Worm (Caenorhabditis elegans) whole organism, young adult: ENCODE data around the gene aars-1.

Experiments used
- B0019.2 ChIP-seq: fragments of 200-800 bp; sonication (Bioruptor generic); conservative IDR thresholded peaks from 2 replicates; pipeline ENCODE4 v1.3.6; 2022; ENCODE audit warnings: missing genetic modification reagents, missing genetic modification characterization, missing compliant biosample characterization
- C06A6.2 ChIP-seq: fragments of 200-800 bp; sonication (Bioruptor generic); conservative IDR thresholded peaks from 2 replicates; pipeline ENCODE4 v1.3.6; 2022; ENCODE audit warnings: missing genetic modification characterization, missing compliant biosample characterization
- F22D6.2 ChIP-seq: sonication (generic microtip); optimal IDR thresholded peaks from 2 replicates; lab custom pipeline; 2016; ENCODE audit warnings: mild to moderate bottlenecking, missing genetic modification characterization, missing compliant biosample characterization
- F39B2.1 ChIP-seq: fragments of 200-800 bp; sonication (Bioruptor generic); IDR thresholded peaks from 2 replicates; pipeline ENCODE4 v1.3.6; 2022; ENCODE audit warnings: missing genetic modification reagents, missing genetic modification characterization, missing compliant biosample characterization
- F49E8.2 ChIP-seq: sonication (generic microtip); optimal IDR thresholded peaks from 3 replicates; lab custom pipeline; 2017; ENCODE audit warnings: missing genetic modification characterization, mild to moderate bottlenecking, missing compliant biosample characterization, antibody characterized with exemption, moderate library complexity; ENCODE audit not compliant: insufficient read depth
- T07F8.4 ChIP-seq: sonication (generic microtip); optimal IDR thresholded peaks from 2 replicates; lab custom pipeline; 2016; ENCODE audit warnings: mild to moderate bottlenecking, missing genetic modification characterization, moderate library complexity, missing compliant biosample characterization
- ZK185.1 ChIP-seq: sonication (generic microtip); optimal IDR thresholded peaks from 2 replicates; lab custom pipeline; 2016; ENCODE audit warnings: mild to moderate bottlenecking, missing genetic modification characterization, missing compliant biosample characterization; ENCODE audit not compliant: poor library complexity, severe bottlenecking
- akir-1 ChIP-seq: fragments of 200-800 bp; sonication (Bioruptor generic); optimal IDR thresholded peaks from 2 replicates; lab custom pipeline; 2018; ENCODE audit warnings: mild to moderate bottlenecking, missing genetic modification characterization, moderate library complexity, missing compliant biosample characterization
- aptf-2 ChIP-seq: fragments of 200-800 bp; sonication (Bioruptor generic); conservative IDR thresholded peaks from 2 replicates; pipeline ENCODE4 v1.3.6; 2022; ENCODE audit warnings: missing genetic modification reagents, missing genetic modification characterization, missing compliant biosample characterization
- aptf-3 ChIP-seq: fragments of 200-800 bp; sonication (Bioruptor generic); IDR thresholded peaks from 2 replicates; pipeline ENCODE4 v1.3.6; 2022; ENCODE audit warnings: missing genetic modification characterization, missing compliant biosample characterization
- athp-1 ChIP-seq: sonication (generic microtip); optimal IDR thresholded peaks from 2 replicates; lab custom pipeline; 2017; ENCODE audit warnings: mild to moderate bottlenecking, missing genetic modification characterization, missing compliant biosample characterization
- bed-2 ChIP-seq: fragments of 200-800 bp; sonication (Bioruptor generic); IDR thresholded peaks from 2 replicates; pipeline ENCODE4 v1.3.6; 2022; ENCODE audit warnings: missing genetic modification reagents, missing genetic modification characterization, missing compliant biosample characterization
- ceh-27 ChIP-seq: fragments of 200-800 bp; sonication (Bioruptor generic); optimal IDR thresholded peaks from 2 replicates; lab custom pipeline; 2018; ENCODE audit warnings: mild to moderate bottlenecking, missing genetic modification characterization, moderate library complexity, missing compliant biosample characterization
- ceh-58 ChIP-seq: fragments of 200-800 bp; sonication (Bioruptor generic); IDR thresholded peaks from 2 replicates; pipeline ENCODE4 v1.3.6; 2022; ENCODE audit warnings: missing genetic modification characterization, missing compliant biosample characterization
- chd-7 ChIP-seq: sonication (generic microtip); optimal IDR thresholded peaks from 2 replicates; lab custom pipeline; 2016; ENCODE audit warnings: mild to moderate bottlenecking, missing genetic modification characterization, moderate library complexity, missing compliant biosample characterization
- dpl-1 ChIP-seq: fragments of 150-350 bp; optimal IDR thresholded peaks from 2 replicates; lab custom pipeline; 2014; ENCODE audit warnings: missing biosample characterization, missing genetic modification reagents, missing genetic modification characterization
- ets-4 ChIP-seq: fragments of 200-800 bp; sonication (Bioruptor generic); optimal IDR thresholded peaks from 2 replicates; lab custom pipeline; 2018; ENCODE audit warnings: mild to moderate bottlenecking, missing genetic modification characterization, missing compliant biosample characterization
- fkh-3 ChIP-seq: sonication (generic microtip); optimal IDR thresholded peaks from 2 replicates; lab custom pipeline; 2016; ENCODE audit warnings: mild to moderate bottlenecking, missing genetic modification characterization, missing compliant biosample characterization
- him-1 ChIP-seq: sonication (generic microtip); optimal IDR thresholded peaks from 2 replicates; lab custom pipeline; 2016; ENCODE audit warnings: missing genotype, missing genetic modification reagents, missing genetic modification characterization, missing compliant biosample characterization
- hmg-1.2 ChIP-seq: fragments of 200-800 bp; sonication (Bioruptor generic); IDR thresholded peaks from 2 replicates; pipeline ENCODE4 v1.3.6; 2022; ENCODE audit warnings: missing genetic modification reagents, missing genetic modification characterization, missing compliant biosample characterization
- hrde-1 ChIP-seq: sonication (generic microtip); optimal IDR thresholded peaks from 2 replicates; lab custom pipeline; 2016; ENCODE audit warnings: missing genetic modification characterization, mild to moderate bottlenecking, missing compliant biosample characterization, moderate library complexity, missing genotype, missing genetic modification reagents, borderline replicate concordance
- hsf-1 ChIP-seq: fragments of 200-800 bp; sonication (Bioruptor generic); IDR thresholded peaks from 2 replicates; pipeline ENCODE4 v1.3.6; 2022; ENCODE audit warnings: missing genetic modification reagents, missing genetic modification characterization, missing compliant biosample characterization
- lag-1 ChIP-seq: fragments of 200-800 bp; sonication (Bioruptor generic); IDR thresholded peaks from 2 replicates; pipeline ENCODE4 v1.3.6; 2022; ENCODE audit warnings: missing genetic modification reagents, missing genetic modification characterization, missing compliant biosample characterization
- lin-26 ChIP-seq: fragments of 200-800 bp; sonication (Bioruptor generic); IDR thresholded peaks from 2 replicates; pipeline ENCODE4 v1.3.6; 2022; ENCODE audit warnings: missing genetic modification reagents, missing genetic modification characterization, missing compliant biosample characterization
- lin-35 ChIP-seq, 3 experiments: fragments of 150-350 bp in 2 of 3; sonication (generic microtip) in 1 of 3; optimal IDR thresholded peaks; 2 replicates each; lab custom pipeline; 2014 to 2018; ENCODE audit warnings: missing biosample characterization in 3 of 3, missing genetic modification characterization in 3 of 3, missing genetic modification reagents in 3 of 3
- lsy-27 ChIP-seq: sonication (generic microtip); optimal IDR thresholded peaks from 2 replicates; lab custom pipeline; 2017; ENCODE audit warnings: missing genetic modification characterization, mild to moderate bottlenecking, missing compliant biosample characterization, antibody characterized with exemption, missing genotype, borderline replicate concordance; ENCODE audit not compliant: insufficient read depth
- madf-10 ChIP-seq: sonication (generic microtip); optimal IDR thresholded peaks from 2 replicates; lab custom pipeline; 2016; ENCODE audit warnings: mild to moderate bottlenecking, missing genetic modification characterization, missing compliant biosample characterization
- madf-8 ChIP-seq: fragments of 200-800 bp; sonication (Bioruptor generic); conservative IDR thresholded peaks from 2 replicates; pipeline ENCODE4 v1.3.6; 2022; ENCODE audit warnings: missing genetic modification reagents, missing genetic modification characterization, missing compliant biosample characterization
- mel-28 ChIP-seq: sonication (generic microtip); optimal IDR thresholded peaks from 2 replicates; lab custom pipeline; 2016; ENCODE audit warnings: borderline replicate concordance, mild to moderate bottlenecking, missing genetic modification characterization, missing compliant biosample characterization
- mes-4 ChIP-seq: sonication (generic microtip); optimal IDR thresholded peaks from 2 replicates; lab custom pipeline; 2016; ENCODE audit warnings: missing genotype, missing genetic modification characterization, missing compliant biosample characterization
- nfya-1 ChIP-seq: sonication (generic microtip); optimal IDR thresholded peaks from 2 replicates; lab custom pipeline; 2017; ENCODE audit warnings: antibody characterized with exemption, missing compliant biosample characterization, missing genetic modification characterization, borderline replicate concordance; ENCODE audit not compliant: insufficient read depth
- nhr-120 ChIP-seq: fragments of 200-800 bp; sonication (Bioruptor generic); IDR thresholded peaks from 2 replicates; pipeline ENCODE4 v1.3.6; 2022; ENCODE audit warnings: missing genetic modification characterization, missing compliant biosample characterization
- pbrm-1 ChIP-seq: fragments of 200-800 bp; sonication (Bioruptor generic); IDR thresholded peaks from 2 replicates; pipeline ENCODE4 v1.3.6; 2022; ENCODE audit warnings: missing genetic modification reagents, missing genetic modification characterization, missing compliant biosample characterization
- rec-8 ChIP-seq, 2 experiments: sonication (generic microtip); optimal IDR thresholded peaks; 2 replicates each; lab custom pipeline; 2016; ENCODE audit warnings: mild to moderate bottlenecking in 2 of 2, missing genetic modification characterization in 2 of 2, missing genetic modification reagents in 2 of 2, missing genotype in 2 of 2, missing biosample characterization in 1 of 2, missing compliant biosample characterization in 1 of 2, moderate library complexity in 1 of 2
- rpc-1 ChIP-seq, 2 experiments: fragments of 150-350 bp in 1 of 2; sonication (generic microtip) in 1 of 2; optimal IDR thresholded peaks; 2 replicates each; lab custom pipeline; 2014 to 2018; ENCODE audit warnings: missing biosample characterization in 1 of 2, missing genetic modification characterization in 1 of 2, missing genetic modification reagents in 1 of 2, missing genotype in 1 of 2
- snpc-4 ChIP-seq, 5 experiments: fragments of 150-350 bp in 1 of 5; sonication (generic microtip) in 4 of 5; optimal IDR thresholded peaks; 2 replicates each; lab custom pipeline; 2014 to 2018; ENCODE audit warnings: missing genetic modification characterization in 5 of 5, missing biosample characterization in 3 of 5, antibody characterized with exemption in 2 of 5, mild to moderate bottlenecking in 2 of 5, missing compliant biosample characterization in 2 of 5, missing genotype in 2 of 5, moderate library complexity in 2 of 5, missing genetic modification reagents in 1 of 5
- ztf-3 ChIP-seq: fragments of 200-800 bp; sonication (Bioruptor generic); optimal IDR thresholded peaks from 2 replicates; lab custom pipeline; 2018; ENCODE audit warnings: mild to moderate bottlenecking, missing genetic modification characterization, missing compliant biosample characterization
- ztf-6 ChIP-seq: fragments of 200-800 bp; sonication (Bioruptor generic); IDR thresholded peaks from 2 replicates; pipeline ENCODE4 v1.3.6; 2022; ENCODE audit warnings: missing genetic modification reagents, missing genetic modification characterization, missing compliant biosample characterization

The aars-1 gene

ce11 chrII:11464427-11464944 lies at the start of gene aars-1, which contains the start of gene rga-1 (continued):
- TF ChIP-seq C06A6.2 (GFP tag; lab: Robert Waterston, UW), result no peak
- TF ChIP-seq mel-28 (tag; lab: Kevin White, UChicago), result no peak
- TF ChIP-seq madf-10, result no peak
- TF ChIP-seq T07F8.4 (tag; lab: Kevin White, UChicago), result no peak
- TF ChIP-seq dpl-1 (GFP tag; lab: Kevin White, UChicago), result no peak
- no peak for TF ChIP-seq hrde-1 (tag; lab: Kevin White, UChicago)
- no peak for TF ChIP-seq B0019.2 (GFP tag; lab: Robert Waterston, UW)
- peak; percentile 66; the same call in 1 of the 2 replicates for TF ChIP-seq hmg-1.2 (GFP tag; lab: Robert Waterston, UW)
- TF ChIP-seq ztf-3 (GFP tag; lab: Kevin White, UChicago), result no peak
- no peak for TF ChIP-seq lag-1
- no peak for TF ChIP-seq F22D6.2 (tag; lab: Kevin White, UChicago)
- TF ChIP-seq ceh-27, result no peak
- no peak for TF ChIP-seq F39B2.1 (GFP tag; lab: Robert Waterston, UW)
- no peak for TF ChIP-seq nhr-120 (GFP tag; lab: Robert Waterston, UW)
- TF ChIP-seq hsf-1 (GFP tag; lab: Robert Waterston, UW), result no peak
- no peak for TF ChIP-seq lin-35 (GFP tag; optimal IDR thresholded peaks at IDR 0.05; lab: Kevin White, UChicago)
- TF ChIP-seq aptf-3, result no peak
- TF ChIP-seq snpc-4 (GFP tag; optimal IDR thresholded peaks at IDR 0.05; lab: Kevin White, UChicago), result no peak
- peak in 3 of 4 experiments; percentile 18 to 39 (median 38) for TF ChIP-seq snpc-4 (tag; optimal IDR thresholded peaks at IDR 0.05; lab: Kevin White, UChicago)
- no peak for TF ChIP-seq madf-8
- TF ChIP-seq nfya-1 (tag; lab: Kevin White, UChicago), result no peak
- no peak for TF ChIP-seq F49E8.2 (tag; lab: Kevin White, UChicago)
- TF ChIP-seq mes-4 (tag; lab: Kevin White, UChicago), result no peak
- TF ChIP-seq athp-1, result no peak
- TF ChIP-seq pbrm-1 (GFP tag; lab: Robert Waterston, UW), result 0 out of 2 replicates have a peak, but pooled peaks have one; percentile 33
- TF ChIP-seq lsy-27 (tag; lab: Kevin White, UChicago), result no peak
- peak; percentile 30 for TF ChIP-seq chd-7 (tag; lab: Kevin White, UChicago)
- no peak for TF ChIP-seq rec-8 (tag; optimal IDR thresholded peaks at IDR 0.05; lab: Kevin White, UChicago)

ce11 chrII:11512921-11513320 lies 48.6 kb upstream of the aars-1 start:
- TF ChIP-seq aptf-2 (GFP tag; lab: Robert Waterston, UW) (no peak), F22D6.2 (tag; lab: Kevin White, UChicago) (no peak), ZK185.1 (tag; lab: Kevin White, UChicago) (no peak), akir-1 (GFP tag; lab: Kevin White, UChicago) (no peak), ets-4 (GFP tag; lab: Kevin White, UChicago) (no peak), ceh-58 (GFP tag; lab: Robert Waterston, UW) (no peak), rpc-1 (optimal IDR thresholded peaks at IDR 0.05; lab: Kevin White, UChicago) (no peak), rpc-1 (tag; optimal IDR thresholded peaks at IDR 0.05; lab: Kevin White, UChicago) (no peak), bed-2 (GFP tag; lab: Robert Waterston, UW) (no peak), ztf-6 (no peak), him-1 (no peak), fkh-3 (tag; lab: Kevin White, UChicago) (no peak), lin-26 (GFP tag; lab: Robert Waterston, UW) (no peak)
